Fruit fly (Drosophila melanogaster) whole organism, prepupa: ENCODE data around the gene Pex7.

ENCODE experiments used
- Blimp-1 ChIP-seq: fragments of 200-800 bp; sonication (Bioruptor generic); optimal IDR thresholded peaks from 3 replicates; lab custom pipeline; 2017; ENCODE audit warnings: missing biosample characterization, missing genetic modification characterization, mild to moderate bottlenecking, moderate library complexity, missing genetic modification reagents
- CG10631 ChIP-seq: fragments of 200-800 bp; sonication (Bioruptor generic); optimal IDR thresholded peaks from 2 replicates; lab custom pipeline; 2016; ENCODE audit warnings: missing biosample characterization, missing genetic modification characterization
- CG11762 ChIP-seq: fragments of 200-800 bp; sonication (Bioruptor generic); optimal IDR thresholded peaks from 3 replicates; lab custom pipeline; 2016; ENCODE audit warnings: missing biosample characterization, missing genetic modification characterization; ENCODE audit not compliant: insufficient read depth
- CG11902 ChIP-seq: fragments of 200-800 bp; sonication (Bioruptor generic); optimal IDR thresholded peaks from 3 replicates; lab custom pipeline; 2016; ENCODE audit warnings: missing biosample characterization, missing genetic modification characterization
- CG15336 ChIP-seq: fragments of 200-800 bp; sonication (Bioruptor generic); IDR thresholded peaks from 2 replicates; pipeline ENCODE4 v1.3.6; 2022; ENCODE audit warnings: missing biosample characterization, missing genetic modification characterization
- CG1621 ChIP-seq: fragments of 200-800 bp; sonication (Bioruptor generic); optimal IDR thresholded peaks from 3 replicates; lab custom pipeline; 2018; ENCODE audit warnings: missing biosample characterization, mild to moderate bottlenecking, missing genetic modification characterization
- CG3032 ChIP-seq: fragments of 200-800 bp; optimal IDR thresholded peaks from 2 replicates; lab custom pipeline; 2019; ENCODE audit warnings: missing biosample characterization, mild to moderate bottlenecking, missing genetic modification characterization, moderate library complexity
- CG34406 ChIP-seq: fragments of 200-800 bp; sonication (Bioruptor generic); optimal IDR thresholded peaks from 3 replicates; lab custom pipeline; 2016; ENCODE audit warnings: missing biosample characterization, missing genetic modification characterization
- CG3919 ChIP-seq: fragments of 200-800 bp; sonication (Bioruptor generic); optimal IDR thresholded peaks from 3 replicates; lab custom pipeline; 2016; ENCODE audit warnings: missing biosample characterization, missing genetic modification characterization
- CG4318 ChIP-seq: fragments of 200-800 bp; sonication (Bioruptor generic); optimal IDR thresholded peaks from 3 replicates; lab custom pipeline; 2017; ENCODE audit warnings: missing biosample characterization, mild to moderate bottlenecking, missing genetic modification characterization
- CG6163 ChIP-seq: fragments of 200-800 bp; sonication (Bioruptor generic); IDR thresholded peaks from 3 replicates; pipeline ENCODE4 v1.3.6; 2022; ENCODE audit warnings: missing biosample characterization, missing genetic modification characterization
- CG6276 ChIP-seq: fragments of 200-800 bp; sonication (Bioruptor generic); optimal IDR thresholded peaks from 2 replicates; lab custom pipeline; 2017; ENCODE audit warnings: missing biosample characterization, mild to moderate bottlenecking, missing genetic modification characterization
- CG6792 ChIP-seq: fragments of 200-800 bp; sonication (Bioruptor generic); optimal IDR thresholded peaks from 3 replicates; lab custom pipeline; 2016; ENCODE audit warnings: missing biosample characterization, missing genetic modification characterization
- CG6808 ChIP-seq: fragments of 200-800 bp; sonication (Bioruptor generic); optimal IDR thresholded peaks from 3 replicates; lab custom pipeline; 2017; ENCODE audit warnings: missing biosample characterization, missing genetic modification characterization, mild to moderate bottlenecking, moderate library complexity, missing genetic modification reagents
- CG7368 ChIP-seq: fragments of 200-800 bp; sonication (Bioruptor generic); optimal IDR thresholded peaks from 3 replicates; lab custom pipeline; 2016; ENCODE audit warnings: missing biosample characterization, missing genetic modification characterization
- CG8119 ChIP-seq: fragments of 200-800 bp; sonication (Bioruptor generic); IDR thresholded peaks from 3 replicates; pipeline ENCODE4 v1.3.6; 2022; ENCODE audit warnings: missing biosample characterization, missing genetic modification characterization
- CG8319 ChIP-seq: fragments of 200-800 bp; sonication (Bioruptor generic); optimal IDR thresholded peaks from 3 replicates; lab custom pipeline; 2016; ENCODE audit warnings: missing biosample characterization, missing genetic modification characterization
- CG8632 ChIP-seq: fragments of 200-800 bp; sonication (Bioruptor generic); optimal IDR thresholded peaks from 3 replicates; lab custom pipeline; 2016; ENCODE audit warnings: missing biosample characterization, missing genetic modification characterization
- CG9139 ChIP-seq: fragments of 200-800 bp; sonication (Bioruptor generic); optimal IDR thresholded peaks from 3 replicates; lab custom pipeline; 2017; ENCODE audit warnings: missing biosample characterization, mild to moderate bottlenecking, missing genetic modification characterization
- Eip75B ChIP-seq: fragments of 200-800 bp; sonication (Bioruptor generic); optimal IDR thresholded peaks from 3 replicates; lab custom pipeline; 2016; ENCODE audit warnings: missing biosample characterization, missing genetic modification characterization
- Eip78C ChIP-seq: fragments of 200-800 bp; sonication (Bioruptor generic); peaks from one replicate; lab custom pipeline; 2016; ENCODE audit warnings: missing biosample characterization, missing genetic modification characterization
- Eip93F ChIP-seq: fragments of 200-800 bp; sonication (Bioruptor generic); optimal IDR thresholded peaks from 2 replicates; lab custom pipeline; 2016; ENCODE audit warnings: missing biosample characterization, mild to moderate bottlenecking, missing genetic modification characterization
- Ets96B ChIP-seq: fragments of 200-800 bp; optimal IDR thresholded peaks from 2 replicates; lab custom pipeline; 2019; ENCODE audit warnings: missing biosample characterization, mild to moderate bottlenecking, missing genetic modification characterization, moderate library complexity
- Hr38 ChIP-seq: sonication (Bioruptor generic); optimal IDR thresholded peaks from 2 replicates; lab custom pipeline; 2016; ENCODE audit warnings: missing biosample characterization, missing genetic modification characterization
- Hr39 ChIP-seq: fragments of 200-800 bp; sonication (Bioruptor generic); optimal IDR thresholded peaks from 2 replicates; lab custom pipeline; 2016; ENCODE audit warnings: missing biosample characterization, missing genetic modification characterization
- Hr4 ChIP-seq: fragments of 200-800 bp; sonication (Bioruptor generic); optimal IDR thresholded peaks from 3 replicates; lab custom pipeline; 2016; ENCODE audit warnings: missing biosample characterization, missing genetic modification characterization
- Lpt ChIP-seq: fragments of 200-800 bp; sonication (Bioruptor generic); optimal IDR thresholded peaks from 3 replicates; lab custom pipeline; 2016; ENCODE audit warnings: missing biosample characterization, missing genetic modification characterization
- OdsH ChIP-seq: fragments of 200-800 bp; sonication (Bioruptor generic); optimal IDR thresholded peaks from 3 replicates; lab custom pipeline; 2016; ENCODE audit warnings: missing biosample characterization, missing genetic modification characterization
- Smox ChIP-seq: fragments of 200-800 bp; sonication (Bioruptor generic); optimal IDR thresholded peaks from 3 replicates; lab custom pipeline; 2016; ENCODE audit warnings: missing biosample characterization, missing genetic modification characterization
- Sox102F ChIP-seq: fragments of 200-800 bp; sonication (Bioruptor generic); optimal IDR thresholded peaks from 2 replicates; lab custom pipeline; 2016; ENCODE audit warnings: missing biosample characterization, mild to moderate bottlenecking, missing genetic modification characterization
- Sox14 ChIP-seq: fragments of 200-800 bp; sonication (Bioruptor generic); optimal IDR thresholded peaks from 3 replicates; lab custom pipeline; 2016; ENCODE audit warnings: missing biosample characterization, missing genetic modification characterization
- Sox15 ChIP-seq: fragments of 200-800 bp; sonication (Bioruptor generic); optimal IDR thresholded peaks from 3 replicates; lab custom pipeline; 2016; ENCODE audit warnings: missing biosample characterization, missing genetic modification characterization
- achi ChIP-seq: fragments of 200-800 bp; sonication (Bioruptor generic); optimal IDR thresholded peaks from 3 replicates; lab custom pipeline; 2016; ENCODE audit warnings: missing biosample characterization, missing genetic modification characterization
- acj6 ChIP-seq: fragments of 200-800 bp; sonication (Bioruptor generic); optimal IDR thresholded peaks from 3 replicates; lab custom pipeline; 2016; ENCODE audit warnings: missing biosample characterization, missing genetic modification characterization
- cyc ChIP-seq: fragments of 200-800 bp; sonication (Bioruptor generic); optimal IDR thresholded peaks from 3 replicates; lab custom pipeline; 2016; ENCODE audit warnings: missing biosample characterization, missing genetic modification characterization
- dac ChIP-seq: fragments of 200-800 bp; sonication (Bioruptor generic); optimal IDR thresholded peaks from 2 replicates; lab custom pipeline; 2017; ENCODE audit warnings: missing biosample characterization, mild to moderate bottlenecking, missing genetic modification characterization
- dsx ChIP-seq: fragments of 200-800 bp; optimal IDR thresholded peaks from 3 replicates; lab custom pipeline; 2019; ENCODE audit warnings: missing biosample characterization, mild to moderate bottlenecking, missing genetic modification characterization, moderate library complexity; ENCODE audit not compliant: poor library complexity, severe bottlenecking
- esn ChIP-seq: fragments of 200-800 bp; sonication (Bioruptor generic); optimal IDR thresholded peaks from 2 replicates; lab custom pipeline; 2016; ENCODE audit warnings: missing biosample characterization, mild to moderate bottlenecking, missing genetic modification characterization, moderate library complexity
- fd85E ChIP-seq: fragments of 200-800 bp; sonication (Bioruptor generic); optimal IDR thresholded peaks from 3 replicates; lab custom pipeline; 2016; ENCODE audit warnings: missing biosample characterization, missing genetic modification characterization
- fkh ChIP-seq: fragments of 200-800 bp; sonication (Bioruptor generic); optimal IDR thresholded peaks from 3 replicates; lab custom pipeline; 2017; ENCODE audit warnings: missing biosample characterization, mild to moderate bottlenecking, missing genetic modification characterization, moderate library complexity
- lz ChIP-seq: fragments of 200-800 bp; sonication (Bioruptor generic); optimal IDR thresholded peaks from 3 replicates; lab custom pipeline; 2016; ENCODE audit warnings: missing biosample characterization, missing genetic modification characterization
- salr ChIP-seq, 2 experiments: fragments of 200-800 bp; sonication (Bioruptor generic); optimal IDR thresholded peaks; 3 replicates each; lab custom pipeline; 2016 to 2018; ENCODE audit warnings: missing biosample characterization in 2 of 2, missing genetic modification characterization in 2 of 2, mild to moderate bottlenecking in 1 of 2
- ss ChIP-seq, 2 experiments: fragments of 200-800 bp; sonication (Bioruptor generic); optimal IDR thresholded peaks; 2 replicates in 1 of 2; 3 replicates in 1 of 2; lab custom pipeline; 2017 to 2018; ENCODE audit warnings: mild to moderate bottlenecking in 2 of 2, missing biosample characterization in 2 of 2, missing genetic modification characterization in 2 of 2, moderate library complexity in 1 of 2
- svp ChIP-seq: fragments of 200-800 bp; sonication (Bioruptor generic); peaks from one replicate; lab custom pipeline; 2016; ENCODE audit warnings: missing biosample characterization, missing genetic modification characterization
- vri ChIP-seq: fragments of 200-800 bp; sonication (Bioruptor generic); optimal IDR thresholded peaks from 3 replicates; lab custom pipeline; 2016; ENCODE audit warnings: missing biosample characterization, mild to moderate bottlenecking, missing genetic modification characterization

Pex7 gene

DNA sequence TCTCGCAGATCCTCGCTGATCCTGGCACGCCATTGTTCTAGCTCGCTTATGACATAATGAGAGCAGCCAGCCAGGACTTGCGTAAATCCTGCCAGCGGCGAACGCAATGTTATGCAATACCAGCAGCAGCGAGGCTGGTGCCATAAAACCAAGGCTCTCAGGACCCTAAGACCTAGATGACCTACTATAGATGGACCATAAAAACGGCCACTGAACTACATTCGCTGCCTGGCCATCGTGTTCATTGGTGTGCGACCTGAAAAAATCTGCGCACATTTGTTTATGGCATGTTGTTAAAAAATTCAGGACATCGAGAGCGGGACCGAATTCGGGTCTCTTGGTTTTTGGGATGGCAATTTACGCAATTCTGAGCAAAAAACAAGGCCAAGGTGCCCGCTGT lies 6.6 kb downstream of the Pex7 start:
- TF ChIP-seq achi (no peak), Eip78C (GFP tag; lab: Kevin White, UChicago) (peak; percentile 19)
- TF ChIP-seq, all 60 proteins: peak for 1

DNA sequence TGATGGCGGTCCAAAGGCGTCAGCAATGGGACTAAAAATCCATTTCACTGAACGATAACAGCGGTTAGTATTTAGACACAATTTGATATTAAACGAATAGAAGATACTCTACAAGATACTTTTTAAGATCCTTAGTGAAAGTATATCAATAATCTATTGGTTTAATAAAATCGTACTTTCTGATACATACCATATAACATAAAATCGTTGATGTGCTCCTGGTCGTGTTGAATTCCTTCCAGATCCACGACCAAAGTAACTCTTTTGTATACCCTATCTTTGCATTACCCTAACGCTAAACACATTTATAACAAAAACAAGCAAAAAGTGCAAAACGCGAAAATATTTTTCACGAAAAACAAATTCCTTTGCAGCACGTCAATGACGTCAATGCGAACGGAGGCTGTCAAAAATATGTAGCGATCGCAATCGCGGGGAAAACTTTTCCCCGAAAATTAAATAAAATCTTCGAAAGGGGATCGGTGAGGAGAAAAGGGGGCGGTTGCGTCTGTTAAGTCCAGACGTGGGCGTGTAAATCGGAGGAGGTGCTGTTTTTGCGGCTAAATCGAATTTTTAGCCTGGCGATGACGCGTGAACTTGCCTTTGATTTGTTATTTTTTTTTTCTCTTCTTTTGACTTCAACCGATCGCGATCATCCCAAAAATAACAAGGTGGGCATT lies 8.4 kb downstream of the Pex7 start:
- TF ChIP-seq Sox102F (GFP tag; lab: Kevin White, UChicago) (no peak), Ets96B (tag; lab: Kevin White, UChicago) (no peak), CG8119 (no peak)

DNA sequence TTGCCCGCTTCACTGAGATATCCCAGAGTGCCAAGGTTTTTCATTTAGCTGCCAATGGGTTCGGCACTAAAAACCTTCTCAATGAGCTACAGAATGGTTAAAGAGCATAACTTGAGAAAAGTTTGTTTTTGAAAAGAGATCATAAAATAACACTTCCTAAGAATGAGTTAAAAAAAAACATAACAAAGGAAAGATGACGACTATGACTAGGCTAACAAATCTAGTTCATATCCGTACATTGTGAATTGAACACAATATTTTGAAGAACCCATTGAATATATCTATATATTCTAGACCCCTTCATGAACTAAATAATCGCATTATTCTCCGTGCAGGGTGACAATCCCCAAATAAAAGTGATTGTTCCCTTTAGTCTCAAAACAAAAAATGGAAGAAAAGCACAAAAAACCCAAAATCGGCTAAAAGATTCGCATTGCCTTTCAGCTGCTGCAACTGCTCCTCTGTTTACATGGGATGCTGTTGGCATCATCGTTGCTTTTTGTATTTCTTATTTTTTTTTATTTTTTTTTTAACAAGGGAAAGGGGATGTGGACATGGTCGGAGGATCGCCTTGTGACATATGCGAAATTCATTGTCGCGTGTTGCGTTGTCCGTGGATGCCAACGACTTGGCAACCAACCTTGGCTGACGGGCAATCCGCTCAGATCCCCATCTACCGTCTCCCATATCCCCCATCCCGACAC lies 9.9 kb downstream of the Pex7 start:
- TF ChIP-seq fd85E (GFP tag; lab: Kevin White, UChicago), result peak; percentile 69
- TF ChIP-seq OdsH, result peak; percentile 93
- TF ChIP-seq Hr38 (GFP tag; lab: Kevin White, UChicago), result no peak
- no peak for TF ChIP-seq Lpt (GFP tag; lab: Kevin White, UChicago)
- TF ChIP-seq CG4318 (GFP tag; lab: Kevin White, UChicago), result no peak
- peak; percentile 85 for TF ChIP-seq Blimp-1
- TF ChIP-seq vri (GFP tag; lab: Kevin White, UChicago), result peak; percentile 84
- no peak for TF ChIP-seq fkh
- TF ChIP-seq CG11902, result peak; percentile 97
- peak; percentile 85 for TF ChIP-seq CG7368
- peak; percentile 72 for TF ChIP-seq Ets96B (tag; lab: Kevin White, UChicago)
- peak; percentile 73 for TF ChIP-seq CG3032 (tag; lab: Kevin White, UChicago)
- peak; percentile 63 to 73 for TF ChIP-seq ss (GFP tag; optimal IDR thresholded peaks at IDR 0.05; lab: Kevin White, UChicago)
- peak; percentile 95 for TF ChIP-seq CG8632 (GFP tag; lab: Kevin White, UChicago)
- peak; percentile 95 for TF ChIP-seq Smox (GFP tag; lab: Kevin White, UChicago)
- TF ChIP-seq salr (GFP tag; optimal IDR thresholded peaks at IDR 0.05; lab: Kevin White, UChicago), result peak; percentile 41 to 54
- TF ChIP-seq CG15336, result no peak
- peak; percentile 93 for TF ChIP-seq CG8319
- peak; percentile 96 for TF ChIP-seq CG34406 (GFP tag; lab: Kevin White, UChicago)
- TF ChIP-seq Hr4, result no peak
- TF ChIP-seq dac (GFP tag; lab: Kevin White, UChicago), result no peak
- TF ChIP-seq Sox15, result peak; percentile 97
- TF ChIP-seq svp (GFP tag; lab: Kevin White, UChicago), result peak; percentile 89
- peak; percentile 96 for TF ChIP-seq Hr39 (GFP tag; lab: Kevin White, UChicago)
- peak; percentile 85 for TF ChIP-seq Eip78C (GFP tag; lab: Kevin White, UChicago)
- TF ChIP-seq Sox14 (GFP tag; lab: Kevin White, UChicago), result peak; percentile 90
- peak; percentile 95 for TF ChIP-seq esn (GFP tag; lab: Kevin White, UChicago)
- TF ChIP-seq CG1621 (tag; lab: Kevin White, UChicago), result no peak
- peak; percentile 72 for TF ChIP-seq CG6808
- TF ChIP-seq Eip93F (GFP tag; lab: Kevin White, UChicago), result no peak
- peak; percentile 95 for TF ChIP-seq acj6 (GFP tag; lab: Kevin White, UChicago)
- TF ChIP-seq achi, result peak; percentile 89
- TF ChIP-seq Sox102F (GFP tag; lab: Kevin White, UChicago), result peak; percentile 96
- peak; percentile 32; the same call in 1 of the 3 replicates for TF ChIP-seq CG6163
- TF ChIP-seq CG9139 (GFP tag; lab: Kevin White, UChicago), result no peak
- TF ChIP-seq cyc (GFP tag; lab: Kevin White, UChicago), result peak; percentile 95
- peak; percentile 90 for TF ChIP-seq CG6792 (GFP tag; lab: Kevin White, UChicago)
- peak; percentile 91 for TF ChIP-seq lz (GFP tag; lab: Kevin White, UChicago)
- TF ChIP-seq CG3919 (GFP tag; lab: Kevin White, UChicago), result peak; percentile 93
- TF ChIP-seq Eip75B (GFP tag; lab: Kevin White, UChicago), result peak; percentile 85
- peak; percentile 70 for TF ChIP-seq CG10631 (GFP tag; lab: Kevin White, UChicago)
- peak; percentile 52 for TF ChIP-seq dsx (GFP tag; lab: Kevin White, UChicago)
- no peak for TF ChIP-seq CG6276 (GFP tag; lab: Kevin White, UChicago)
- TF ChIP-seq CG11762 (GFP tag; lab: Kevin White, UChicago), result peak; percentile 88
